Fruit fly (Drosophila melanogaster) whole organism, embryonic: Measurements from ENCODE around the gene CG1840.

Source experiments
- Asciz ChIP-seq: fragments of 200-800 bp; sonication (Bioruptor generic); optimal IDR thresholded peaks from 2 replicates; lab custom pipeline; 2017; ENCODE audit warnings: missing biosample characterization, mild to moderate bottlenecking, missing genetic modification characterization, missing genetic modification reagents
- Atf6 ChIP-seq: fragments of 200-800 bp; sonication (Bioruptor generic); IDR thresholded peaks from 2 replicates; pipeline ENCODE4 v1.3.6; 2022; ENCODE audit warnings: missing biosample characterization, missing genetic modification characterization
- CG10321 ChIP-seq: fragments of 200-800 bp; sonication (Bioruptor generic); IDR thresholded peaks from 2 replicates; pipeline ENCODE4 v1.3.6; 2022; ENCODE audit warnings: missing biosample characterization, missing genetic modification characterization
- CG10959 ChIP-seq: fragments of 200-800 bp; sonication (Bioruptor generic); IDR thresholded peaks from 2 replicates; pipeline ENCODE4 v1.3.6; 2022; ENCODE audit warnings: missing biosample characterization, missing genetic modification characterization
- CG11695 ChIP-seq: fragments of 200-800 bp; sonication (Bioruptor generic); IDR thresholded peaks from 3 replicates; pipeline ENCODE4 v1.3.6; 2022; ENCODE audit warnings: missing biosample characterization, missing genetic modification characterization
- CG13123 ChIP-seq: fragments of 200-800 bp; sonication (Bioruptor generic); optimal IDR thresholded peaks from 2 replicates; lab custom pipeline; 2016; ENCODE audit warnings: missing biosample characterization, missing genetic modification characterization
- CG13296 ChIP-seq: fragments of 200-800 bp; sonication (Bioruptor generic); optimal IDR thresholded peaks from 3 replicates; lab custom pipeline; 2018; ENCODE audit warnings: missing biosample characterization, mild to moderate bottlenecking, missing genetic modification characterization
- CG14014 ChIP-seq: fragments of 200-800 bp; sonication (Bioruptor generic); IDR thresholded peaks from 2 replicates; pipeline ENCODE4 v1.3.6; 2022; ENCODE audit warnings: missing biosample characterization, missing genetic modification characterization
- CG14710 ChIP-seq: fragments of 200-800 bp; sonication (Bioruptor generic); optimal IDR thresholded peaks from 3 replicates; lab custom pipeline; 2019; ENCODE audit warnings: missing biosample characterization, mild to moderate bottlenecking, missing genetic modification characterization, moderate library complexity
- CG15073 ChIP-seq: fragments of 200-800 bp; sonication (Bioruptor generic); optimal IDR thresholded peaks from 2 replicates; lab custom pipeline; 2016; ENCODE audit warnings: missing biosample characterization, missing genetic modification characterization
- CG1603 ChIP-seq: fragments of 200-800 bp; sonication (Bioruptor generic); optimal IDR thresholded peaks from 2 replicates; lab custom pipeline; 2019; ENCODE audit warnings: missing biosample characterization, mild to moderate bottlenecking, missing genetic modification characterization, moderate library complexity
- CG16779 ChIP-seq: fragments of 200-800 bp; sonication (Bioruptor generic); IDR thresholded peaks from 2 replicates; pipeline ENCODE4 v1.3.6; 2022; ENCODE audit warnings: missing biosample characterization, missing genetic modification characterization
- CG17568 ChIP-seq: fragments of 200-800 bp; sonication (Bioruptor generic); optimal IDR thresholded peaks from 2 replicates; lab custom pipeline; 2018; ENCODE audit warnings: missing biosample characterization, mild to moderate bottlenecking, missing genetic modification characterization, moderate library complexity
- CG18262 ChIP-seq: fragments of 200-800 bp; optimal IDR thresholded peaks from 3 replicates; lab custom pipeline; 2019; ENCODE audit warnings: missing biosample characterization, mild to moderate bottlenecking, missing genetic modification characterization, moderate library complexity
- CG3065 ChIP-seq: fragments of 200-800 bp; sonication (Bioruptor generic); optimal IDR thresholded peaks from 2 replicates; lab custom pipeline; 2016; ENCODE audit warnings: missing biosample characterization, missing genetic modification characterization
- CG31441 ChIP-seq: fragments of 200-800 bp; sonication (Bioruptor generic); IDR thresholded peaks from 2 replicates; pipeline ENCODE4 v1.3.6; 2022; ENCODE audit warnings: missing biosample characterization, missing genetic modification characterization
- CG5245 ChIP-seq: fragments of 200-800 bp; sonication (Bioruptor generic); optimal IDR thresholded peaks from 3 replicates; lab custom pipeline; 2016; ENCODE audit warnings: missing biosample characterization, missing genetic modification characterization
- CG7271 ChIP-seq: fragments of 200-800 bp; sonication (Bioruptor generic); optimal IDR thresholded peaks from 2 replicates; lab custom pipeline; 2018; ENCODE audit warnings: missing biosample characterization, mild to moderate bottlenecking, missing genetic modification characterization, moderate library complexity
- CG7839 ChIP-seq: fragments of 200-800 bp; sonication (Bioruptor generic); optimal IDR thresholded peaks from 3 replicates; lab custom pipeline; 2018; ENCODE audit warnings: missing biosample characterization, mild to moderate bottlenecking, missing genetic modification characterization, moderate library complexity
- CG7987 ChIP-seq: fragments of 200-800 bp; sonication (Bioruptor generic); optimal IDR thresholded peaks from 2 replicates; lab custom pipeline; 2018; ENCODE audit warnings: missing biosample characterization, mild to moderate bottlenecking, missing genetic modification characterization, moderate library complexity
- CHES-1-like ChIP-seq: fragments of 200-800 bp; sonication (Bioruptor generic); optimal IDR thresholded peaks from 2 replicates; lab custom pipeline; 2016; ENCODE audit warnings: missing biosample characterization, missing genetic modification characterization
- CTCF ChIP-seq: fragments of 200-800 bp; sonication (Bioruptor generic); optimal IDR thresholded peaks from 2 replicates; lab custom pipeline; 2017; ENCODE audit warnings: missing biosample characterization, mild to moderate bottlenecking, missing genetic modification characterization, moderate library complexity
- Camta ChIP-seq: fragments of 200-800 bp; sonication (Bioruptor generic); optimal IDR thresholded peaks from 2 replicates; lab custom pipeline; 2016; ENCODE audit warnings: missing biosample characterization, missing genetic modification characterization
- Dp ChIP-seq: fragments of 200-800 bp; sonication (Bioruptor generic); optimal IDR thresholded peaks from 2 replicates; lab custom pipeline; 2018; ENCODE audit warnings: missing biosample characterization, mild to moderate bottlenecking, missing genetic modification characterization, moderate library complexity
- H15 ChIP-seq: fragments of 200-800 bp; sonication (Bioruptor generic); IDR thresholded peaks from 3 replicates; pipeline ENCODE4 v1.3.6; 2022; ENCODE audit warnings: missing biosample characterization, missing genetic modification characterization
- Med ChIP-seq: fragments of 200-800 bp; sonication (Bioruptor generic); peaks from one replicate; lab custom pipeline; 2016; ENCODE audit warnings: missing biosample characterization, missing genetic modification characterization, mild to moderate bottlenecking, inconsistent platforms, moderate library complexity
- NC2α ChIP-seq: fragments of 200-800 bp; sonication (Bioruptor generic); optimal IDR thresholded peaks from 2 replicates; lab custom pipeline; 2016; ENCODE audit warnings: missing biosample characterization, missing genetic modification characterization
- Nf-YA ChIP-seq: fragments of 200-800 bp; sonication (Bioruptor generic); IDR thresholded peaks from 2 replicates; pipeline ENCODE4 v1.3.6; 2022; ENCODE audit warnings: missing biosample characterization, missing genetic modification characterization
- Oaz ChIP-seq: fragments of 200-800 bp; sonication (Bioruptor generic); IDR thresholded peaks from 2 replicates; pipeline ENCODE4 v1.3.6; 2022; ENCODE audit warnings: missing biosample characterization, missing genetic modification characterization
- PHDP ChIP-seq: fragments of 200-800 bp; sonication (Bioruptor generic); optimal IDR thresholded peaks from 3 replicates; lab custom pipeline; 2018; ENCODE audit warnings: missing biosample characterization, mild to moderate bottlenecking, missing genetic modification characterization, moderate library complexity
- Ravus ChIP-seq: fragments of 200-800 bp; sonication (Bioruptor generic); IDR thresholded peaks from 2 replicates; pipeline ENCODE4 v1.3.6; 2022; ENCODE audit warnings: missing biosample characterization, missing genetic modification characterization
- al ChIP-seq: fragments of 200-800 bp; sonication (Bioruptor generic); IDR thresholded peaks from 2 replicates; pipeline ENCODE4 v1.3.6; 2022; ENCODE audit warnings: missing biosample characterization, missing genetic modification characterization
- br ChIP-seq: fragments of >200 bp; optimal IDR thresholded peaks from 2 replicates; lab custom pipeline; 2017
- chm ChIP-seq: fragments of 200-800 bp; sonication (Bioruptor generic); IDR thresholded peaks from 2 replicates; pipeline ENCODE4 v1.3.6; 2022; ENCODE audit warnings: missing biosample characterization, missing genetic modification characterization
- crp ChIP-seq, 2 experiments: fragments of 200-800 bp; sonication (Bioruptor generic); optimal IDR thresholded peaks; 2 replicates in 1 of 2; 3 replicates in 1 of 2; lab custom pipeline; 2017; ENCODE audit warnings: missing biosample characterization in 2 of 2, missing genetic modification characterization in 2 of 2, mild to moderate bottlenecking in 1 of 2, moderate library complexity in 1 of 2
- dmrt11E ChIP-seq: fragments of 200-800 bp; sonication (Bioruptor generic); optimal IDR thresholded peaks from 3 replicates; lab custom pipeline; 2018; ENCODE audit warnings: missing biosample characterization, mild to moderate bottlenecking, missing genetic modification characterization, moderate library complexity
- eyg ChIP-seq: fragments of 200-800 bp; sonication (Bioruptor generic); optimal IDR thresholded peaks from 3 replicates; lab custom pipeline; 2016; ENCODE audit warnings: missing biosample characterization, missing genetic modification characterization
- ftz-f1 ChIP-seq: fragments of 200-800 bp; sonication (Bioruptor generic); optimal IDR thresholded peaks from 2 replicates; lab custom pipeline; 2016; ENCODE audit warnings: missing biosample characterization, missing genetic modification characterization
- gcm ChIP-seq: fragments of 200-800 bp; sonication (Bioruptor generic); optimal IDR thresholded peaks from 2 replicates; lab custom pipeline; 2019; ENCODE audit warnings: missing biosample characterization, mild to moderate bottlenecking, missing genetic modification characterization, moderate library complexity
- gt ChIP-seq: fragments of 200-800 bp; sonication (Bioruptor generic); IDR thresholded peaks from 2 replicates; pipeline ENCODE4 v1.3.6; 2022; ENCODE audit warnings: missing biosample characterization, missing genetic modification characterization
- her ChIP-seq: fragments of 200-800 bp; sonication (Bioruptor generic); optimal IDR thresholded peaks from 2 replicates; lab custom pipeline; 2016; ENCODE audit warnings: missing biosample characterization, missing genetic modification characterization
- knrl ChIP-seq: fragments of 200-800 bp; sonication (Bioruptor generic); IDR thresholded peaks from 3 replicates; pipeline ENCODE4 v1.3.6; 2022; ENCODE audit warnings: missing biosample characterization, missing genetic modification characterization; ENCODE audit not compliant: partially characterized antibody
- lbe ChIP-seq: fragments of 200-800 bp; sonication (Bioruptor generic); optimal IDR thresholded peaks from 2 replicates; lab custom pipeline; 2016; ENCODE audit warnings: missing biosample characterization, mild to moderate bottlenecking, missing genetic modification characterization
- lmd ChIP-seq: fragments of 200-800 bp; sonication (Bioruptor generic); IDR thresholded peaks from 2 replicates; pipeline ENCODE4 v1.3.6; 2022; ENCODE audit warnings: missing biosample characterization, missing genetic modification characterization
- nerfin-2 ChIP-seq: fragments of 200-800 bp; sonication (Bioruptor generic); IDR thresholded peaks from 2 replicates; pipeline ENCODE4 v1.3.6; 2022; ENCODE audit warnings: missing biosample characterization, missing genetic modification characterization; ENCODE audit not compliant: partially characterized antibody
- pb ChIP-seq: fragments of 200-800 bp; sonication (Bioruptor generic); optimal IDR thresholded peaks from 3 replicates; lab custom pipeline; 2016; ENCODE audit warnings: missing biosample characterization, missing genetic modification characterization
- psq ChIP-seq: fragments of 200-800 bp; sonication (Bioruptor generic); optimal IDR thresholded peaks from 2 replicates; lab custom pipeline; 2017; ENCODE audit warnings: missing biosample characterization, missing genetic modification characterization
- sd ChIP-seq: fragments of 200-800 bp; sonication (Bioruptor generic); optimal IDR thresholded peaks from 3 replicates; lab custom pipeline; 2018; ENCODE audit warnings: missing biosample characterization, mild to moderate bottlenecking, missing genetic modification characterization, moderate library complexity
- seq ChIP-seq: fragments of 200-800 bp; sonication (Bioruptor generic); IDR thresholded peaks from 2 replicates; pipeline ENCODE4 v1.3.6; 2022; ENCODE audit warnings: missing biosample characterization, missing genetic modification characterization
- ttk ChIP-seq: fragments of 200-800 bp; sonication (Bioruptor generic); IDR thresholded peaks from 2 replicates; pipeline ENCODE4 v2.1.2; 2022; ENCODE audit warnings: missing biosample characterization, missing genetic modification characterization

Gene CG1840

dm6 chrX:11857522-11858438, 30.4 kb upstream of the CG1840 start (continued):
- TF ChIP-seq ttk (peak; percentile 84), gt (GFP tag; lab: Robert Waterston, UW) (peak; percentile 67), ftz-f1 (GFP tag; lab: Kevin White, UChicago) (peak; percentile 35), CG10321 (GFP tag; lab: Robert Waterston, UW) (no peak; the same call in 1 of the 2 replicates), br (lab: Kevin White, UChicago) (no peak), CG31441 (peak; percentile 91), CG10959 (GFP tag; lab: Robert Waterston, UW) (peak; percentile 54; the same call in 1 of the 2 replicates), CG5245 (peak; percentile 65), CG3065 (GFP tag; lab: Kevin White, UChicago) (no peak), CHES-1-like (no peak), lbe (no peak), Camta (GFP tag; lab: Kevin White, UChicago) (peak; percentile 81), her (GFP tag; lab: Kevin White, UChicago) (no peak), seq (GFP tag; lab: Robert Waterston, UW) (0 out of 2 replicates have a peak, but pooled peaks have one; percentile 17), crp (GFP tag; optimal IDR thresholded peaks at IDR 0.05; lab: Kevin White, UChicago) (no peak), pb (GFP tag; lab: Kevin White, UChicago) (peak; percentile 39), CG1603 (tag; lab: Kevin White, UChicago) (peak; percentile 67), Dp (GFP tag; lab: Kevin White, UChicago) (no peak), NC2α (GFP tag; lab: Kevin White, UChicago) (no peak), Med (GFP tag; lab: Kevin White, UChicago) (peak; percentile 97), knrl (no peak), lmd (peak; percentile 74), H15 (GFP tag; lab: Robert Waterston, UW) (peak; percentile 83), CG15073 (GFP tag; lab: Kevin White, UChicago) (no peak), CG17568 (GFP tag; lab: Kevin White, UChicago) (no peak), CG16779 (GFP tag; lab: Robert Waterston, UW) (no peak), CG18262 (peak; percentile 90), Oaz (peak; percentile 70), CG7987 (GFP tag; lab: Kevin White, UChicago) (no peak), PHDP (tag; lab: Kevin White, UChicago) (peak; percentile 59), CG7271 (no peak), CG11695 (GFP tag; lab: Robert Waterston, UW) (peak; percentile 81), dmrt11E (tag; lab: Kevin White, UChicago) (peak; percentile 74), CG7839 (peak; percentile 91), psq (GFP tag; lab: Kevin White, UChicago) (no peak), al (GFP tag; lab: Robert Waterston, UW) (0 out of 2 replicates have a peak, but pooled peaks have one; percentile 30), nerfin-2 (GFP tag; lab: Robert Waterston, UW) (no peak), sd (no peak), CG13123 (GFP tag; lab: Kevin White, UChicago) (no peak), CTCF (GFP tag; lab: Kevin White, UChicago) (peak; percentile 55), CG13296 (GFP tag; lab: Kevin White, UChicago) (peak; percentile 27), Atf6 (GFP tag; lab: Robert Waterston, UW) (peak; percentile 20; the same call in 1 of the 2 replicates), CG14710 (tag; lab: Kevin White, UChicago) (peak; percentile 65), Asciz (peak; percentile 69), eyg (peak; percentile 55), Ravus (peak; percentile 45), gcm (GFP tag; lab: Kevin White, UChicago) (peak; percentile 67), CG14014 (GFP tag; lab: Robert Waterston, UW) (peak; percentile 88), Nf-YA (GFP tag; lab: Robert Waterston, UW) (peak; percentile 41; the same call in 1 of the 2 replicates), chm (GFP tag; lab: Robert Waterston, UW) (peak; percentile 56)
